Fruit fly (Drosophila melanogaster): ENCODE measurements around the gene CG14957.

CG14957 gene

DNA sequence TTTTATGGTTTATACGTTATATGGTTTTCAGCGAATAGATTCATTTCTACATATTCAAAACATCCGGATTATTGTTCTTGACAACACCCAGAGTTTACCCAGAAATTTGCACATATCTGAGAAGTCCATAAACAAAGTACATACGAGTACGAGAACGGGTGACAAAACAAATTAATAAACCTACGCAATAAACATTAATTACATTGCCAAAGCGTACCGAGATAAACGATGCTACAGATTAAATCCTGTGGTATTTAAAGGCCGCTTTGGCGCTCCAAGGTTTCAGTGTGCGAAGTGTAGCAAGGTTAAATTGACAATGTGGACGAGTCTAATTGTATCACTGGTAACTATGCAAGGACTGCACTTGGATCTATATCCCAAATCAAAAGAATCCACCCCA lies at the start of gene CG14957:
Gene CG14957, plus strand, starts transcription at position 301 of the 400 bp plus-strand sequence.
- no peak for TF ChIP-seq CG8478 (optimal IDR thresholded peaks at IDR 0.05)
- no peak for TF ChIP-seq CTCF (optimal IDR thresholded peaks at IDR 0.05)

DNA sequence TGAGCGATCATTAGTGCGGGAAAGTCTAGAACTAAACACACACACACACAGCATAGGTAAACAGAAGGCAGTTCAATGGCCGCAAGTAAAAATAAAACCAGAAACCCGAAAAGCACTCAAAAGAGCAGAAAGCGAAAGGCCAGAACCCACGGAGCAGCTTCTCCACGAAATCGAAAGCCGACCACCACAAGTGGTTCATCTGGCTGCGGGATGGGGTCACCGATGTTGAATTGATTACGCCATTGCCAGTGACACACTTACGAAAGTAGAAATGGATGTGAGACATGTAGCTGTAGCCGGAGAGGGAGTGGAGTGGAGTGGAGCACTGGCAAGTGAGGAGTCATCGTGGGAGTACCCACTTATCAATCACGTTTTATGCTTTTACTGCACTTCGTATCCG lies 46.0 kb upstream of the CG14957 start:
- TF ChIP-seq CTCF (optimal IDR thresholded peaks at IDR 0.05) (no peak), CG8478 (optimal IDR thresholded peaks at IDR 0.05) (no peak)

DNA sequence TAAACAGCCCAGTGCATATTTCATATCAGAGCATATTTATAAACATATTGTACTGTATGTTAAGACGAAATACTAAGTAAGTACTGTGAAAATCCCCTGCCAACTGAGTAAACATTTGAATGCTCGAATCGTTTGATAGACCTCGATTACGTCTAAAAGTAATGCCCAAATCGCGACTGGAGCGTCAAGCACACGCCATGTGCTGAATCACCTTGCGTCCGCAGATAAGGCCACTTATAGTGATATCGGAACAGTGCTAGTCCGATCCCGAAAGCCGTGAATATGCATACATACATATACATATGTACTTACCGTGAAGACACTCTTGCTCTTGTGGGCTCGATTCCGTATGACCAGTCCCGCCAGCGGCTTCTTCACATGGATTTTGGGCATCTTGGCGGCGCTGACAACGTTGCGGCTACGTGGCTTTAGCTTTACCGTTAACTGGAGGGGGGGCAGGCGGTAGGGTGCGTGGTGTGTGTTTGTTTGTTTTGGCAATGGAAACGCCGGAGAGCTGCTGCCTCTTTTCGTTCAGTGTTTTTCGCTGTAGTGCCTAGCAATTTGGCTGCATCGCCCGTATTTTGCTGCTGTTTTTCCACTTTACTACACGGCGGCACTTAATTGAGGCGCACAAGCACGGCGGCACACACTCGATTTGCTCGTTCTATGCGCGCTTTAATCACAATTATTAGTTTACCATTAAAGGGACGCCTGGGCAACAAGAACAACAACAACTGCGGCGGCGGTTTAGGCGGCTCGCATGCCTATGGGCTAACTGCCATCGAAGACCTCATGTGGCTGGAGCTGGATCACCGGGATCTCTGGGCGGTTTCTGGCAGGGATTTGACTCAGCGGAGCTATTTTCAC lies 44.6 kb upstream of the CG14957 start:
- no peak for TF ChIP-seq CG8478 (optimal IDR thresholded peaks at IDR 0.05)
- no peak for TF ChIP-seq CTCF (optimal IDR thresholded peaks at IDR 0.05)

DNA sequence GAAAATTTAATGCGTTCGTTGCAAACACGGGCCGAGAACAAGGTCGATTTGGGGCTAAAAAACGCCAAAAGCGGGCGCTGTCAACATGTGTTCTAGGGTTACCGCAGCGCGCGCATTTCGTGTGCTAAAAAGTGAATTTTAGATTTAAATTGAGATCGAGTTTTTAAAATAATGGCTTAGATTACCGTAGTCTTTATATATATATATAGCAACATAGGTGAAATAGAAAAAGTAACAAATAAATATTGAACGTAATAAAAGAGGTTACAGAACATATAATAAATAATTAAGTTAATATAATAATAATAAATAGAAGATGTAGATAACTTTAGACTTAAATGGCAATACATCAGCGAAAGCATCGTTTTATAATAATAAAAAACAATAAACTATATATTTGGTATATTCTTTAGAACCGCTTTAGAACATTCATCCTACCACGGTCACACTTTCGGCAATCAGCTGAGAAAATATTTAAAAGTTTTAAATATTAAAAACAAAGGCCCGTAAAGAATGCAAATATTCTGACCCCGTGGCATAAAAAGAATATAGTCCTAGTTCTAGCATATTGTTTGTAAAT lies 43.9 kb upstream of the CG14957 start, which contains the start of the genes CG11537 and Alg2:
Gene CG11537, minus strand, starts transcription at position 75 of the 580 bp plus-strand sequence.
Gene Alg2, plus strand, starts transcription at position 426 of the 580 bp plus-strand sequence.
- no peak for TF ChIP-seq CTCF (optimal IDR thresholded peaks at IDR 0.05)
- no peak for TF ChIP-seq CG8478 (optimal IDR thresholded peaks at IDR 0.05)

DNA sequence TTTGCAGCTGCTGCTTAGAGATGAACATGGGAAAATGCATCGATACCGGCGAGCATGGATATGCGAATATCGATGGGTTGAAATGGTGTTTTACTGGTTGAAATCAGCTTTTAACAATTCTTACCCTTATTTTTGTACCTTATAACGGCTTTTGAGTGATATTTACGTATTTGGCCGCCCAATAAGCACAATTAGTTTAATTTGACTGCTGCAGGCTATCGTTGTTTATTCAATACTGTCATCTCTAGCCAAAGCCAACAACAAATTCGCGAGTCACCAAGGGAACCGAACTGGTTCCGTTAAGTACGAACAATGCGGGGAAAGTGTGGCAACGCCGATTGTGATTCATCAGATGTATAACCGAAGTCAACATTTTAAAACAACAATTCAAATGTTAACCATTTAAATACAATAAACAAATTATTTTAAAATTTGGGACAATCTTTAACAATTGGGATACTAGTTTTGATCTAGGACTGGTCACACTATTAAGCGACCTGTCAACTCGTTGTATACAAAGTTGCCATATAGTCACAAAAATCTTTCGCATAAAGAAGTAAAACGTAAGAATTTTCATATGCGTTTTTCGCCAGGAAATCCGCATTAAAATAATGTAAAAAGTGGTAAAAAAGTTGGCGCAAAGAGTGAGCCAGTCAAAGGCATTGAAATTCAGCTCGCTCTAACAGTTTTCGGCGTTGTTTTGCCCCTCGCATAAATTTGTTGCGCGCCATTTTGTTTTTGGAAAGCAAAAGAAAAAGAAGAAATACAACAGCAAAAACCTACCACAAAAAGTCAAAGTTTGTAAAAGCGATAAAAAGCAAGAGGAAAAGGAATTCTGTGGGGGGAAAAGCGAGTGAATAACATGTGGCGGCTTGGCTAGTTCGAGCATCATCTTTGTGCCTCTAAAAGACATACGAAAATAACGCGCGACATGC lies 39.0 kb upstream of the CG14957 start, which contains the start of the genes Usp5 and BtbVII:
Gene Usp5, minus strand, starts transcription at position 234 of the 935 bp plus-strand sequence.
Gene BtbVII, plus strand, starts transcription at position 522 of the 935 bp plus-strand sequence.
- TF ChIP-seq CG8478 (optimal IDR thresholded peaks at IDR 0.05) (no peak), CTCF (optimal IDR thresholded peaks at IDR 0.05) (no peak)

DNA sequence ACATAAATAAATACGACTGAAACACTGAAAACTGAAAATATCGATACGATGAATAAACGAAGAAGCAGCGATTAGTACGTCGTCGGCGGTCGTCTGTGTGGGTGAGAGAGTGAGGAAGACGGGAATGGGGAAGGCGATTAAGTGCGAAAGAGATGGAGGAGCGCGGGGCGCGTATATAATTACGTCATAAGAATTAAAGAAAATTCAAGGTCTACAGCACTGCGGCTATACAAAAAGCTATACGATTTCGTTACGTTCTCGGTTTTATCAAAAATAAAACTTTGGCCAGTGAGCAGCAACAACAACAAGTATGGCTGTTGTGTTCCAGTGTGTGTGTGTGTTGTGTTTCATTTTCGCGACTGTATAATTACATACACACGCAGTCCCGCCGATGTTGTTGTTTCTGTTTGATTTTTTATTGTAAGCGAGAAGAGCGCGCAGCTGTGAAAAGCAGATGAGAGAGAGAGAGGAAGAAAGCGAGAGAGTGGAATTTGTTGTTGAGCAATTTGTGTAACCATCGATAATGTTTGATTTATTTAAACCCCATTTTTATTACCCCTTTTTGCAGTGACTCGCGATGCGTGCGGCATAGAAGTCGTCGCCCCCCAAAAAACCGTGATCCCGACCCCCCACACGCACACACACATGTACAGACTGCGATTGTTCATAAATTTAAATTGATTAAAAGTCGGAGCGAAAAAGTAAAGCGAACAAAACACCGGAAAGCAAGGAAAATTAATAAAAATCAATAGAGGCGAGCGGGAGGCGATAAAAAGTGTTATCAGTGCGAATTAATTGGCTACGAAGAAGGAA lies 38.1 kb upstream of the CG14957 start:
- TF ChIP-seq CTCF (optimal IDR thresholded peaks at IDR 0.05): no peak
- TF ChIP-seq CG8478 (optimal IDR thresholded peaks at IDR 0.05): no peak

DNA sequence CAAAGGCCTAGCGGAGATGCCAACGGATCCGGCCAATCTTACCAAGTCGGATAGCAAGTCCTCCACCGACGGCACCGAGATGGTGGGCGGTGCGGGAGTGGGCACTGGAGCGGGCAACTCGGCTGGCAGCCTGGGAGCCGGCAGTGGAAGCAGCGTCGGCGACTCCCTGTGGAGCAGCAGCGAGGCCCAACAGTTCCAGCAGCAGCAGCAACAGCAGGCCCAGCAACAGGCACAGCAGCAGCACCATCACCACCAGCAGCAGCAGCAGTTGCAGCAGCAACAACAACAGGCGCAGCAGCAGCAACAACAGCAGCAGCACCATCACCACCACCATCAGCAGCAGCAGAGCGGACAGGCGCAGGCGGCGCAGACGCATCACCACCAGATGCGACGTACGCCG lies 37.0 kb upstream of the CG14957 start:
- TF ChIP-seq CG8478 (optimal IDR thresholded peaks at IDR 0.05) (no peak), CTCF (optimal IDR thresholded peaks at IDR 0.05) (no peak)

DNA sequence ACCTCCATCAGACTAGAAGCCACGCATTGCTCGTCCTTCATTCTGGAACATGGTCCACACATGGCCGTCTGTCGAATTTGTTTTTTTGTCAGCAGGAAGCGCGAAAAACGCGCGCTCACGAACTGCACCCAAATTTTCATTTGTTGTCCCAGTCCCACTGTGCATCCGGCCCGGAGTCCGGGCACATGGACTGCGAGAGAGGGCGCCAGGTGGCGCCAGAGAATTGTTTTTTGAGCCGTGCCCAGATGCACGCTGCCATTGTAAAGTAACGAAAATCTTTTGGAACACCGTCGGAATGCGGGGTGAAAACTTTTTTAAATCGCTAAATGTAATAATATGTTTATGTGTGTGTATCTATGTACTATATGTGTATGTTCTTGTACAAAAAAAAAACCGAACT lies 29.7 kb upstream of the CG14957 start:
- TF ChIP-seq CG8478 (optimal IDR thresholded peaks at IDR 0.05): no peak
- peak; percentile 50 to 59 for TF ChIP-seq CTCF (optimal IDR thresholded peaks at IDR 0.05)

DNA sequence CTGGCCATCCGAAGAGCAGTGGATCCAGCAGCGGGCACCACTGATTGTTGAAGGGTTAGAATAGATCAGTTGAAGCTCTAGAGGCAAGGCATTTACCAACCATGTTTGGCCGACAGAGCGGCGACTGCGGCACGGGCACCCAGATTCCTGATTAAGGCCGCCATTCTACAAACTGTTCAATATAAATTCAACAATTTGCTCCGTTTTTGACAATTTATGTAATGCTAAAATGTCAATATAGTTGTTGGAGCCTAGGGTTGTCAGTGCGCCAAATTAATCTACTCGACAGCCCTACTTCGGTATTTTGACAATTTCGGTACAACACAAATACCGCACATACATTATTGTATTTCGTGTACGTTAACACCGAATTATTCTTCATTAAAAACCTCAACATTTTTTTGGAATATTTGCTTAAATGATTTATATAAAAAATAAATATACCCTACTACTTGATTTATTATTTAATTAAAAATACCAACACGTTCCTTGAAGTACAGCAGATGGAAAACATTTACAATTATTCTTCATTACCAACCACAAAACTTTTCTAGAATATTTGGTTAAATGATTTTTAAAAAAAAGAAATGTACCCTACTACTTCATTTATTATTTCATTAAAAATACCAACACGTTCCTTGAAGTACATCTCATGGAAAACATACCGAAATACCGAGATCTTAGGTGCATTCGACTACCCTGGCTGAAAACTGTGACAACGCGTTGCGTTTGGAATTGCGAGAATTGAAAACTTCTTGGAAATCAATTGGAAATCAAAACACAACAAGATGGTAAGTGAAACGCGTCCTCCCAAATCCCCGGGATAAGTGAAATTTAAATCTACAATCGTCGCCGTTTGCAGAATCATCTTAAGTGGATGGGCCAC lies 27.8 kb upstream of the CG14957 start, which contains the start of the genes ND-30 and CG15812:
Gene ND-30, minus strand, starts transcription at position 270 of the 886 bp plus-strand sequence.
Gene CG15812, plus strand, starts transcription at position 683 of the 886 bp plus-strand sequence.
- TF ChIP-seq CTCF (optimal IDR thresholded peaks at IDR 0.05) (no peak), CG8478 (optimal IDR thresholded peaks at IDR 0.05) (no peak)

DNA sequence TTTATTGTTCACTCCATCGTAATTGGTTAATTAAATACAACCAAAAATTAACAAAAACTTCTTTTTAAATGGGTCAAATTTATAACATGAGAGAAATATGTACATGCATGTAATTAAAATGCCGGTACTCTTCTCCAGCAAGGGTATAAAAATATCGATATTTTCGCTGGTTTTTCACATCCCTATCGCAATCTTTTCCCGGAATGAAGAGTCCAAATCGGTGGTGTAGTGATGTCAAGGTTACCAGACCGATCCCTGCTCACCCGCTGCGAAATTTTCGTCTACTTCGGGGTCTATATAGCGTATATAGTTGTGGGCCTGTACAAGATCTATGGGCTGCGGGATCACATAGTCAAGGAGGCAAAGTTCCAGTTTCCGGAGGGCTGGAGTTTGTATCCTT lies 25.4 kb upstream of the CG14957 start, which contains the start of gene rasp:
Gene rasp, plus strand, starts transcription at position 213 of the 400 bp plus-strand sequence.
- TF ChIP-seq CG8478 (optimal IDR thresholded peaks at IDR 0.05) (no peak), CTCF (optimal IDR thresholded peaks at IDR 0.05) (no peak)

DNA sequence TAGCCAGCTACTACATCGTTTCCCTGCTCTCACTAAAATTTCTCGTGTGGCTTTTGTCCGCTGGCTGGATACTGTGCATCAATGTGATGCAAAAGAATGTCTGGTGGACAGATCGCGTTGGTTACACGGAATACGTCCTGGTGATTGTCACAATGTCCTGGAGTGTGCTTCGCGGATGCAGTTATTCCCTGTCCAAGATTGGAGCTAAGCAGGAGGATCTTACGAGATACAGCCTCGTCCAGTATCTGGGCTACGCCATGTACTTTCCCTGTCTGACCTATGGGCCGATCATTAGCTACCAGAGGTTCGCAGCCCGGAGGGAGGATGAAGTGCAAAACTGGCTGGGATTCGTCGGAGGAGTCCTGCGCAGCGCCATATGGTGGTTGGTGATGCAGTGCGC lies 24.8 kb upstream of the CG14957 start:
- TF ChIP-seq CG8478 (optimal IDR thresholded peaks at IDR 0.05) (no peak), CTCF (optimal IDR thresholded peaks at IDR 0.05) (no peak)

DNA sequence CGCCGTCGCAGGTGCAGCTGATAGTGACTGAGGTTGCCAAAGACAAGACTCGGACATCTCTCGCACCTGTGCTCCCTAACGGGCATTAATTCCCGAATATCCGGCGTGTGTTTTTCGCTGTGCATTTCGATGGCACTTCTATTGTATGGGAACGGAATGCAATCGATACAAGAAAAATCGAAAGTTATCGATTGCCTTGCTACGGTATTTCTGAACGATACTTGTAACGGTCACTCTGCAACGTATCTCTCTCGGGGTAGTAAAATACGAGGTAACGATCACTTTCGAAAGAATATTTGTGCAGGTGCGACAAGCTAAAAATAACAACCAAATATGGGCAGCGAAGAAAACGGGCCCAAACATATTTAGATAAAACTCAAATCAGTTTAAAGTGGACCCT lies 22.4 kb upstream of the CG14957 start, which contains the start of gene CG32280:
Gene CG32280, plus strand, starts transcription at position 231 of the 400 bp plus-strand sequence.
- TF ChIP-seq CG8478 (optimal IDR thresholded peaks at IDR 0.05): no peak
- no peak for TF ChIP-seq CTCF (optimal IDR thresholded peaks at IDR 0.05)

DNA sequence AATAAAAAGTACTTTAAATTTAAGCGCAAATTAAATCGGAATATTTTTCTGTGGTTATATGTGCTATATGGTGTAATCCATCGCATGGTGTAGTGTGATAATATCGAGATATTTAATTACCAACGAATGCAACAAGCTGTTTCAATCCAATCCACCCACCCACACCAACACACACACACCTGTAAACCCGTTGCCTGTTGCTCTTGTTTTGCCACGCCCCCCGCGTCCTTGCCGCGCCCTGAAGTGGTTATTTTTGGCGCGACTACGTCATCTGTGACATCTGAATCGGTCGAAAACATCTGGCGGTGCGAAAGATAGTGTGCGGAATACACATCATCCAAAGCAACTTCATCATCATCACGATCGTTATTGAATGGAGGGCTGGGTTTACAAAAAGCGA lies 22.0 kb upstream of the CG14957 start:
- no peak for TF ChIP-seq CTCF (optimal IDR thresholded peaks at IDR 0.05)
- no peak for TF ChIP-seq CG8478 (optimal IDR thresholded peaks at IDR 0.05)
